Fruit fly (Drosophila melanogaster) whole organism, pupa: Measurements from ENCODE around the gene Moca-cyp.

Experiments used
- CG12605 ChIP-seq: fragments of 200-800 bp; sonication (Bioruptor generic); IDR thresholded peaks from 2 replicates; pipeline ENCODE4 v1.3.6; 2022; ENCODE audit warnings: missing biosample characterization, missing genetic modification characterization
- CG13204 ChIP-seq: fragments of 200-800 bp; sonication (Bioruptor generic); optimal IDR thresholded peaks from 2 replicates; lab custom pipeline; 2018; ENCODE audit warnings: missing biosample characterization, mild to moderate bottlenecking, missing genetic modification characterization, moderate library complexity
- CG14655 ChIP-seq: fragments of 200-800 bp; sonication (Bioruptor generic); optimal IDR thresholded peaks from 3 replicates; lab custom pipeline; 2017; ENCODE audit warnings: mild to moderate bottlenecking, missing biosample characterization, missing genetic modification reagents, missing genetic modification characterization
- CG15710 ChIP-seq: fragments of 200-800 bp; sonication (Bioruptor generic); optimal IDR thresholded peaks from 2 replicates; lab custom pipeline; 2018; ENCODE audit warnings: missing biosample characterization, mild to moderate bottlenecking, missing genetic modification characterization, moderate library complexity
- CG17806 ChIP-seq: fragments of 200-800 bp; sonication (Bioruptor generic); optimal IDR thresholded peaks from 2 replicates; lab custom pipeline; 2018; ENCODE audit warnings: missing biosample characterization, mild to moderate bottlenecking, missing genetic modification characterization, moderate library complexity
- CG32121 ChIP-seq: fragments of 200-800 bp; sonication (Bioruptor generic); IDR thresholded peaks from 2 replicates; pipeline ENCODE4 v1.3.6; 2022; ENCODE audit warnings: missing biosample characterization, missing genetic modification characterization
- CG34367 ChIP-seq: fragments of 200-800 bp; sonication (Bioruptor generic); optimal IDR thresholded peaks from 2 replicates; lab custom pipeline; 2018; ENCODE audit warnings: missing biosample characterization, mild to moderate bottlenecking, missing genetic modification characterization
- CG4496 ChIP-seq: fragments of 200-800 bp; sonication (Bioruptor generic); IDR thresholded peaks from 3 replicates; pipeline ENCODE4 v1.3.6; 2022; ENCODE audit warnings: missing biosample characterization, missing genetic modification characterization
- CG8159 ChIP-seq: fragments of 200-800 bp; sonication (Bioruptor generic); optimal IDR thresholded peaks from 3 replicates; lab custom pipeline; 2018; ENCODE audit warnings: missing biosample characterization, mild to moderate bottlenecking, missing genetic modification characterization, moderate library complexity
- CG8301 ChIP-seq: fragments of 200-800 bp; sonication (Bioruptor generic); optimal IDR thresholded peaks from 2 replicates; lab custom pipeline; 2018; ENCODE audit warnings: missing biosample characterization, mild to moderate bottlenecking, missing genetic modification characterization
- CG9948 ChIP-seq: fragments of 200-800 bp; sonication (Bioruptor generic); optimal IDR thresholded peaks from 2 replicates; lab custom pipeline; 2018; ENCODE audit warnings: missing biosample characterization, mild to moderate bottlenecking, missing genetic modification characterization, moderate library complexity
- D1 ChIP-seq: fragments of 200-800 bp; sonication (Bioruptor generic); optimal IDR thresholded peaks from 2 replicates; lab custom pipeline; 2018; ENCODE audit warnings: missing biosample characterization, mild to moderate bottlenecking, missing genetic modification characterization, moderate library complexity
- EcR ChIP-seq: fragments of 200-800 bp; sonication (Bioruptor generic); optimal IDR thresholded peaks from 3 replicates; lab custom pipeline; 2019; ENCODE audit warnings: missing biosample characterization, missing genetic modification characterization, mild to moderate bottlenecking, moderate library complexity, missing genetic modification reagents
- Ets98B ChIP-seq: fragments of 200-800 bp; sonication (Bioruptor generic); IDR thresholded peaks from 2 replicates; pipeline ENCODE4 v1.3.6; 2022; ENCODE audit warnings: missing biosample characterization, missing genetic modification characterization
- Pif1A ChIP-seq: fragments of 200-800 bp; sonication (Bioruptor generic); optimal IDR thresholded peaks from 3 replicates; lab custom pipeline; 2016; ENCODE audit warnings: missing biosample characterization, missing genetic modification characterization
- Pif1B ChIP-seq: fragments of 200-800 bp; sonication (Bioruptor generic); optimal IDR thresholded peaks from 3 replicates; lab custom pipeline; 2016; ENCODE audit warnings: missing biosample characterization, missing genetic modification characterization
- Snoo ChIP-seq: fragments of 200-800 bp; sonication (Bioruptor generic); optimal IDR thresholded peaks from 3 replicates; lab custom pipeline; 2017; ENCODE audit warnings: missing biosample characterization, mild to moderate bottlenecking, missing genetic modification characterization, inconsistent platforms
- fd96Ca ChIP-seq: fragments of 200-800 bp; sonication (Bioruptor generic); IDR thresholded peaks from 3 replicates; pipeline ENCODE4 v1.3.6; 2022; ENCODE audit warnings: missing biosample characterization, missing genetic modification characterization
- gl ChIP-seq: fragments of 200-800 bp; sonication (Bioruptor generic); optimal IDR thresholded peaks from 2 replicates; lab custom pipeline; 2018; ENCODE audit warnings: missing biosample characterization, mild to moderate bottlenecking, missing genetic modification characterization
- rn ChIP-seq: fragments of 200-800 bp; sonication (Bioruptor generic); IDR thresholded peaks from 2 replicates; pipeline ENCODE4 v1.3.6; 2022; ENCODE audit warnings: missing biosample characterization, missing genetic modification characterization

Gene Moca-cyp

dm6 chr3R:28305959-28306358 lies 34.2 kb upstream of the Moca-cyp start:
- TF ChIP-seq CG14655 (GFP tag; lab: Kevin White, UChicago) = no peak
- TF ChIP-seq CG4496 (GFP tag; lab: Robert Waterston, UW) = 0 out of 3 replicates have a peak, but pooled peaks have one; percentile 20
- no peak for TF ChIP-seq CG8301 (tag; lab: Kevin White, UChicago)
- no peak for TF ChIP-seq CG17806 (tag; lab: Kevin White, UChicago)
- TF ChIP-seq fd96Ca (GFP tag; lab: Robert Waterston, UW) = no peak

dm6 chr3R:28307926-28308746 lies 32.0 kb upstream of the Moca-cyp start:
- TF ChIP-seq CG14655 (GFP tag; lab: Kevin White, UChicago) (peak; percentile 45), CG32121 (GFP tag; lab: Robert Waterston, UW) (0 out of 2 replicates have a peak, but pooled peaks have one; percentile 31), EcR (GFP tag; lab: Kevin White, UChicago) (no peak), fd96Ca (GFP tag; lab: Robert Waterston, UW) (0 out of 3 replicates have a peak, but pooled peaks have one; percentile 44), CG8159 (tag; lab: Kevin White, UChicago) (peak; percentile 7), gl (tag; lab: Kevin White, UChicago) (no peak), Ets98B (0 out of 2 replicates have a peak, but pooled peaks have one; percentile 28), rn (GFP tag; lab: Robert Waterston, UW) (no peak), CG9948 (tag; lab: Kevin White, UChicago) (no peak), Pif1A (GFP tag; lab: Kevin White, UChicago) (peak; percentile 17), CG8301 (tag; lab: Kevin White, UChicago) (peak; percentile 35), CG17806 (tag; lab: Kevin White, UChicago) (peak; percentile 0)

- TF ChIP-seq EcR (GFP tag; lab: Kevin White, UChicago) (no peak), CG13204 (no peak), CG17806 (tag; lab: Kevin White, UChicago) (peak; percentile 59), CG8159 (tag; lab: Kevin White, UChicago) (peak; percentile 52), CG15710 (no peak), CG14655 (GFP tag; lab: Kevin White, UChicago) (no peak), CG9948 (tag; lab: Kevin White, UChicago) (peak; percentile 2), D1 (no peak)
- TF ChIP-seq, all 21 proteins: peak for 3
Measured at dm6 chr3R:28317151-28317844, 22.8 kb upstream of the Moca-cyp start.

- TF ChIP-seq CG4496 (GFP tag; lab: Robert Waterston, UW) (no peak), CG12605 (GFP tag; lab: Robert Waterston, UW) (no peak), CG9948 (tag; lab: Kevin White, UChicago) (no peak), Pif1A (GFP tag; lab: Kevin White, UChicago) (no peak), CG15710 (no peak), CG13204 (no peak), gl (tag; lab: Kevin White, UChicago) (no peak), CG34367 (tag; lab: Kevin White, UChicago) (no peak), CG32121 (GFP tag; lab: Robert Waterston, UW) (no peak), CG17806 (tag; lab: Kevin White, UChicago) (no peak), D1 (no peak), Snoo (no peak), Pif1B (GFP tag; lab: Kevin White, UChicago) (no peak)
- TF ChIP-seq, all 21 proteins: peak for 0
Measured at dm6 chr3R:28323718-28324350, 16.3 kb upstream of the Moca-cyp start.

- TF ChIP-seq Pif1B (GFP tag; lab: Kevin White, UChicago) = peak; percentile 0
- TF ChIP-seq CG13204 = no peak
Measured at dm6 chr3R:28324834-28325233, 15.3 kb upstream of the Moca-cyp start.

- no peak for TF ChIP-seq gl (tag; lab: Kevin White, UChicago)
- TF ChIP-seq EcR (GFP tag; lab: Kevin White, UChicago) = peak; percentile 16
- TF ChIP-seq CG13204 = peak; percentile 72
- TF ChIP-seq CG17806 (tag; lab: Kevin White, UChicago) = no peak
- no peak for TF ChIP-seq CG4496 (GFP tag; lab: Robert Waterston, UW)
- no peak for TF ChIP-seq Ets98B
- no peak for TF ChIP-seq Pif1B (GFP tag; lab: Kevin White, UChicago)
Measured at dm6 chr3R:28325415-28325814, 14.7 kb upstream of the Moca-cyp start.
